Worm (Caenorhabditis elegans) whole organism, mixed stage, embryonic: ENCODE results near the gene pqbp-1.1.

ENCODE experiments used
- M03D4.4 ChIP-seq: sonication (generic microtip); optimal IDR thresholded peaks from 2 replicates; lab custom pipeline; 2017; ENCODE audit warnings: mild to moderate bottlenecking, missing genetic modification characterization, missing compliant biosample characterization
- bed-3 ChIP-seq: fragments of 200-800 bp; sonication (Bioruptor generic); optimal IDR thresholded peaks from 3 replicates; lab custom pipeline; 2018; ENCODE audit warnings: mild to moderate bottlenecking, missing genetic modification characterization, moderate library complexity, missing compliant biosample characterization
- ceh-39 ChIP-seq: fragments of 150-350 bp; optimal IDR thresholded peaks from 2 replicates; lab custom pipeline; 2014; ENCODE audit warnings: missing biosample characterization, missing genetic modification characterization
- ceh-43 ChIP-seq: fragments of 200-800 bp; sonication (Bioruptor generic); optimal IDR thresholded peaks from 2 replicates; lab custom pipeline; 2018; ENCODE audit warnings: mild to moderate bottlenecking, missing genetic modification characterization, moderate library complexity, missing compliant biosample characterization
- ceh-83 ChIP-seq: fragments of 200-800 bp; sonication (Bioruptor generic); optimal IDR thresholded peaks from 2 replicates; lab custom pipeline; 2018; ENCODE audit warnings: mild to moderate bottlenecking, missing genetic modification characterization, missing compliant biosample characterization
- ces-1 ChIP-seq: fragments of 150-350 bp; optimal IDR thresholded peaks from 2 replicates; lab custom pipeline; 2014; ENCODE audit warnings: missing biosample characterization, missing genetic modification reagents, missing genetic modification characterization
- cnd-1 ChIP-seq: fragments of 200-800 bp; sonication (Bioruptor generic); optimal IDR thresholded peaks from 2 replicates; lab custom pipeline; 2018; ENCODE audit warnings: mild to moderate bottlenecking, missing genetic modification characterization, missing compliant biosample characterization
- drap-1 ChIP-seq: fragments of 200-800 bp; sonication (Bioruptor generic); optimal IDR thresholded peaks from 3 replicates; lab custom pipeline; 2018; ENCODE audit warnings: mild to moderate bottlenecking, missing genetic modification characterization, missing compliant biosample characterization
- elt-1 ChIP-seq: sonication (generic microtip); optimal IDR thresholded peaks from 2 replicates; lab custom pipeline; 2017; ENCODE audit warnings: missing genetic modification characterization, mild to moderate bottlenecking, missing compliant biosample characterization, antibody characterized with exemption, moderate library complexity, borderline replicate concordance; ENCODE audit not compliant: insufficient read depth
- elt-3 ChIP-seq: fragments of 150-350 bp; optimal IDR thresholded peaks from 2 replicates; lab custom pipeline; 2014; ENCODE audit warnings: missing biosample characterization, missing genetic modification characterization
- flh-1 ChIP-seq: fragments of 200-800 bp; sonication (Bioruptor generic); optimal IDR thresholded peaks from 2 replicates; lab custom pipeline; 2018; ENCODE audit warnings: mild to moderate bottlenecking, missing genetic modification characterization, moderate library complexity, missing compliant biosample characterization
- ham-2 ChIP-seq: fragments of 200-800 bp; sonication (Bioruptor generic); optimal IDR thresholded peaks from 2 replicates; lab custom pipeline; 2018; ENCODE audit warnings: mild to moderate bottlenecking, missing genetic modification characterization, missing compliant biosample characterization
- lin-13 ChIP-seq: fragments of 150-350 bp; optimal IDR thresholded peaks from 2 replicates; lab custom pipeline; 2014; ENCODE audit warnings: missing biosample characterization, missing genetic modification characterization
- lin-32 ChIP-seq: fragments of 200-800 bp; sonication (Bioruptor generic); optimal IDR thresholded peaks from 2 replicates; lab custom pipeline; 2018; ENCODE audit warnings: mild to moderate bottlenecking, missing genetic modification characterization, missing compliant biosample characterization
- lsy-2 ChIP-seq: fragments of 150-350 bp; optimal IDR thresholded peaks from 2 replicates; lab custom pipeline; 2014; ENCODE audit warnings: missing biosample characterization, missing genetic modification characterization
- mab-5 ChIP-seq: fragments of 150-350 bp; optimal IDR thresholded peaks from 2 replicates; lab custom pipeline; 2014; ENCODE audit warnings: missing biosample characterization, missing genetic modification characterization
- mep-1 ChIP-seq: fragments of 150-350 bp; optimal IDR thresholded peaks from 2 replicates; lab custom pipeline; 2017; ENCODE audit warnings: missing biosample characterization, missing genetic modification reagents, missing genetic modification characterization, inconsistent platforms
- mls-2 ChIP-seq: sonication (generic microtip); optimal IDR thresholded peaks from 2 replicates; lab custom pipeline; 2016; ENCODE audit warnings: mild to moderate bottlenecking, missing genetic modification characterization, moderate library complexity, missing compliant biosample characterization
- nhr-12 ChIP-seq: fragments of 150-350 bp; optimal IDR thresholded peaks from 2 replicates; lab custom pipeline; 2014; ENCODE audit warnings: missing biosample characterization, missing genetic modification characterization
- nhr-2 ChIP-seq: fragments of 150-350 bp; optimal IDR thresholded peaks from 2 replicates; lab custom pipeline; 2014; ENCODE audit warnings: missing biosample characterization, missing genetic modification characterization
- nhr-237 ChIP-seq: fragments of 150-350 bp; optimal IDR thresholded peaks from 2 replicates; lab custom pipeline; 2014; ENCODE audit warnings: missing biosample characterization, missing genetic modification characterization
- nhr-28 ChIP-seq: fragments of 150-350 bp; optimal IDR thresholded peaks from 2 replicates; lab custom pipeline; 2014; ENCODE audit warnings: missing biosample characterization, missing genetic modification characterization
- pha-4 ChIP-seq: fragments of 150-350 bp; optimal IDR thresholded peaks from 2 replicates; lab custom pipeline; 2018; ENCODE audit warnings: missing biosample characterization, missing genetic modification reagents, missing genetic modification characterization
- sem-2 ChIP-seq: fragments of 200-800 bp; sonication (Bioruptor generic); optimal IDR thresholded peaks from 2 replicates; lab custom pipeline; 2018; ENCODE audit warnings: mild to moderate bottlenecking, missing genetic modification characterization, missing compliant biosample characterization
- snpc-4 ChIP-seq: fragments of 150-350 bp; optimal IDR thresholded peaks from 2 replicates; lab custom pipeline; 2014; ENCODE audit warnings: missing biosample characterization, missing genetic modification characterization
- sptf-1 ChIP-seq: sonication (generic microtip); optimal IDR thresholded peaks from 2 replicates; lab custom pipeline; 2017; ENCODE audit warnings: mild to moderate bottlenecking, missing genetic modification characterization, moderate library complexity, missing compliant biosample characterization
- tbx-8 ChIP-seq: fragments of 200-800 bp; sonication (Bioruptor generic); optimal IDR thresholded peaks from 2 replicates; lab custom pipeline; 2018; ENCODE audit warnings: mild to moderate bottlenecking, missing genetic modification characterization, moderate library complexity, missing compliant biosample characterization
- unc-120 ChIP-seq: sonication (generic microtip); optimal IDR thresholded peaks from 2 replicates; lab custom pipeline; 2017; ENCODE audit warnings: missing genetic modification characterization, missing compliant biosample characterization; ENCODE audit not compliant: poor library complexity, severe bottlenecking
- unc-39 ChIP-seq: fragments of 150-350 bp; optimal IDR thresholded peaks from 2 replicates; lab custom pipeline; 2014; ENCODE audit warnings: missing biosample characterization, missing genetic modification characterization
- unc-62 ChIP-seq: fragments of 150-350 bp; optimal IDR thresholded peaks from 2 replicates; lab custom pipeline; 2014; ENCODE audit warnings: missing biosample characterization, missing genetic modification reagents, missing genetic modification characterization
- zip-8 ChIP-seq: fragments of 150-350 bp; optimal IDR thresholded peaks from 2 replicates; lab custom pipeline; 2014; ENCODE audit warnings: missing biosample characterization, missing genetic modification characterization
- ztf-11 ChIP-seq: fragments of 150-350 bp; optimal IDR thresholded peaks from 2 replicates; lab custom pipeline; 2014; ENCODE audit warnings: missing biosample characterization, missing genetic modification characterization

pqbp-1.1 gene

DNA sequence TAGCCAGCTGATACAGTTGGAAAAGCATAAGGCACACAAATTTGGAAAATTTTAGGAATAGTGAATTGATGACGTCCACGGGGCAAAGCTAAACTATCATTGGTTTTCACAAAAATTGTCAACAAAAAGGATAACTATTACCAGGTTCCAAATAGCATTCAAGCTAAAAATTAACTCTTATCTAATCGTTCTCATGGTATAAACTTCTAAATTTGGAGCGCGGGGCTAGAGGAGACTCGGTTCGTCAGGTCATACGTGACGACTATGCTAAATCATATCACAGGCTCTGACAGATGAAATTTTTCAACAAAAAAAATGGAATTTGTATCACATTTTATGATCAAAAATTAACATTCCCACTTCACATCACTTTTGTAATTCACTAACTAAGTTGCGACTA lies 37.7 kb upstream of the pqbp-1.1 start:
- TF ChIP-seq tbx-8 (GFP tag; lab: Kevin White, UChicago) (no peak), unc-120 (tag; lab: Kevin White, UChicago) (no peak), mls-2 (tag; lab: Kevin White, UChicago) (no peak), zip-8 (tag; lab: Kevin White, UChicago) (no peak), M03D4.4 (tag; lab: Kevin White, UChicago) (no peak), unc-39 (tag; lab: Kevin White, UChicago) (no peak), cnd-1 (tag; lab: Kevin White, UChicago) (no peak), mab-5 (no peak), sptf-1 (tag; lab: Kevin White, UChicago) (no peak), lin-13 (tag; lab: Kevin White, UChicago) (no peak), ceh-39 (tag; lab: Kevin White, UChicago) (no peak), sem-2 (GFP tag; lab: Kevin White, UChicago) (no peak)

DNA sequence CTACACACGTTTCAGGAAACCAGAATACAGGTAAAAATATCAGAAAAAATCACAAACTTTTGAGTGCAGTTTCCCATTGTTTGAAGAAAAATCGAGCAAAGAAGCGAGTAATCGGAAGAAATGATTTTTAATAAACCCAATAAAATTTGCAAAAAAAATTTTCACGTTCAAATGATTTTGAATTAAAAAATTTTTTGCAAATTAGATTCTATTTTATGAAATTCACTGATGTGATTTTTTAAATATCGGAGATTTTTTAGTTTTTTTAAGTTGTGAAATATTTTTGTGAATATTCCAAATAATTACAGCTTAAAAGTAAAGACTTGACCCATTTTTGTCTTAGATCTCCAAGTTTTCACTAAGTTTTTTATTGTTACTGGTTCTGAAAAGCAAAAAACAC lies 36.7 kb upstream of the pqbp-1.1 start, which contains the start of gene pnp-1:
Gene pnp-1, minus strand, starts transcription at position 101 of the 400 bp plus-strand sequence.
- TF ChIP-seq nhr-2: no peak
- no peak for TF ChIP-seq zip-8 (tag; lab: Kevin White, UChicago)
- TF ChIP-seq sptf-1 (tag; lab: Kevin White, UChicago): no peak
- TF ChIP-seq unc-62 (GFP tag; lab: Kevin White, UChicago): no peak
- TF ChIP-seq ztf-11 (tag; lab: Kevin White, UChicago): no peak
- TF ChIP-seq nhr-12: no peak
- TF ChIP-seq ceh-39 (tag; lab: Kevin White, UChicago): no peak

DNA sequence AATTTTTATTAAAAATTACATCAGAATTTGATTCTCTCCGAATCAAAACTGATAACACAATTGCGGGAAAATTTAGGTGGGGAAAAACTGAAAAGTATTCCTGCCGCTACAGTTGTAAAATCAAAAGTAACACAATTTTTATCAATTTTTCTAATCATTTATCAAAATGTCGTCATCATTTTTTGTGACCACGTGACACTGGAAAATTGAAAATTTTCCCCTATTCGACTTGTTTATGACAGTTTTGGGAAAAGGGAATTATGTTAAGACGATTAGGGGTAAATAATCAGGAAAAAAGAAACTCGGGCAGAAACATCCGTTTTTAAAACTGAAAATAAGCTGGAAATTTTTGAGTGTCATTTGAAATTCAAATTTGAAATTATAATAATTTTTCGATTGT lies 35.4 kb upstream of the pqbp-1.1 start:
- no peak for TF ChIP-seq pha-4 (tag; lab: Kevin White, UChicago)
- no peak for TF ChIP-seq bed-3

DNA sequence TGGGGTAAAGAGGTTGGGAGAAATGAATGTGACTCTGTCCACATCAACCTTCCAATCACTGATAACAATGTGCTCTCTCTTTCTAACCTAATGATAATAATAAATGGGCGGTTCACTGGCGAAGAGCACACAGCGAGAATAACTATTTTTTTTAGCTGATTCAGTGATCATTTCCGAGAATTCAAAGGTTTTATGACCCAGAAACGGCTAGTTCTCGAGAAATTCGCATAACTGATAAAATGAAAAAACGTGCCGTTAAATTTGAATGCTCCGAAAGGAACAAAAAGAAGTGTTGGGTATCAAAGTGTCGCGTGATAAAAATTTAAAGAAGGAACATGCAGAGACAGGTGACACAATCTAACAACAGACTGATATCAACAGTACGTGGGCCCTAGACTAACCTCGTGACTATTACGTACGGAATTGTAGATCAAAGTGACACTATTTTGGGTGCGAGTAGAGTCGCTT lies 34.3 kb upstream of the pqbp-1.1 start:
- TF ChIP-seq lsy-2 (tag; lab: Kevin White, UChicago) (no peak), nhr-2 (no peak), ztf-11 (tag; lab: Kevin White, UChicago) (no peak), ceh-43 (no peak), flh-1 (GFP tag; lab: Kevin White, UChicago) (no peak), drap-1 (GFP tag; lab: Kevin White, UChicago) (no peak), unc-120 (tag; lab: Kevin White, UChicago) (no peak), lin-32 (GFP tag; lab: Kevin White, UChicago) (no peak), ham-2 (GFP tag; lab: Kevin White, UChicago) (no peak), nhr-237 (tag; lab: Kevin White, UChicago) (no peak), ceh-39 (tag; lab: Kevin White, UChicago) (no peak), nhr-28 (tag; lab: Kevin White, UChicago) (no peak), M03D4.4 (tag; lab: Kevin White, UChicago) (no peak), nhr-12 (no peak), elt-3 (tag; lab: Kevin White, UChicago) (no peak), snpc-4 (tag; lab: Kevin White, UChicago) (no peak)

DNA sequence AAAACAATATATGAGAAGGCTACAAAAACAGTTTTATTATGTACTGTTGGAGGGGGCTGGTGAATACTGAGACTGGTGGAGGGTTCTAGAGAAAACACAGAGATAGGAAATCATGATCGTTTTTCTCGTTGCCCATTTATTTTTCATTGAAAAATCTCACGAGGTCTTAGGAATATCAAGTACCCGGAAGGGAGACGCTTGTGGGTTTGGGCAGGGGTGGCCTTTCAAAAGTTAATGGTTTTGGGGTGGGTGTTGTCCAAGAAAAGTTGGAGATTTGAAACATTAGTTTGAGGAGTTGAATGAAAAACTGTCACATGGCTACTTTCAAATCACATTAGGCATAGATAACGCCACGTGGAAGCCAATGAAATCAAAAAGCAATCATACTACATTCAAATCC lies 33.3 kb upstream of the pqbp-1.1 start:
- no peak for TF ChIP-seq sem-2 (GFP tag; lab: Kevin White, UChicago)
- TF ChIP-seq M03D4.4 (tag; lab: Kevin White, UChicago): no peak
- TF ChIP-seq mls-2 (tag; lab: Kevin White, UChicago): no peak
- no peak for TF ChIP-seq tbx-8 (GFP tag; lab: Kevin White, UChicago)
- TF ChIP-seq ceh-43: no peak
- no peak for TF ChIP-seq ceh-39 (tag; lab: Kevin White, UChicago)
- no peak for TF ChIP-seq mep-1
- no peak for TF ChIP-seq snpc-4 (tag; lab: Kevin White, UChicago)
- no peak for TF ChIP-seq ceh-83 (GFP tag; lab: Kevin White, UChicago)
- TF ChIP-seq elt-1: no peak
- TF ChIP-seq flh-1 (GFP tag; lab: Kevin White, UChicago): no peak
- no peak for TF ChIP-seq lin-13 (tag; lab: Kevin White, UChicago)
- no peak for TF ChIP-seq bed-3
- TF ChIP-seq ham-2 (GFP tag; lab: Kevin White, UChicago): no peak
- no peak for TF ChIP-seq nhr-28 (tag; lab: Kevin White, UChicago)
- no peak for TF ChIP-seq ces-1 (GFP tag; lab: Kevin White, UChicago)
- TF ChIP-seq mab-5: no peak
- TF ChIP-seq unc-39 (tag; lab: Kevin White, UChicago): no peak
